Worm (Caenorhabditis elegans): ENCODE data around the gene poml-1.
A peak's percentile ranks its signal among the peaks of the same experiment; 100 is the strongest.

The poml-1 gene

ce11 chrX:13759676-13760447 is 37.1 kb upstream of the poml-1 start, which contains the start of gene cest-13:
Gene cest-13, plus strand, starts transcription at chrX:13760237.
- TF ChIP-seq npax-4 (tag; optimal IDR thresholded peaks at IDR 0.05) (no peak), lin-11 (tag; optimal IDR thresholded peaks at IDR 0.05) (no peak), unc-55 (GFP tag; optimal IDR thresholded peaks at IDR 0.05) (no peak), odd-2 (tag; optimal IDR thresholded peaks at IDR 0.05) (no peak)

- no peak for TF ChIP-seq K09A11.1 (tag; optimal IDR thresholded peaks at IDR 0.05; ENCODE audit: insufficient read depth)
- no peak for TF ChIP-seq tbx-2 (tag; optimal IDR thresholded peaks at IDR 0.05)
- no peak for TF ChIP-seq hlh-30 (tag; optimal IDR thresholded peaks at IDR 0.05; ENCODE audit: insufficient read depth)
- no peak for TF ChIP-seq fkh-6 (tag; optimal IDR thresholded peaks at IDR 0.05)
- TF ChIP-seq lim-6 (tag; optimal IDR thresholded peaks at IDR 0.05): no peak
- TF ChIP-seq ama-1 (optimal IDR thresholded peaks at IDR 0.05): no peak
- no peak for TF ChIP-seq ttx-3 (tag; optimal IDR thresholded peaks at IDR 0.05)
- no peak for TF ChIP-seq unc-86 (tag; optimal IDR thresholded peaks at IDR 0.05)
- TF ChIP-seq hlh-15 (tag; optimal IDR thresholded peaks at IDR 0.05): no peak
- TF ChIP-seq sdc-2 (tag; optimal IDR thresholded peaks at IDR 0.05): no peak
- TF ChIP-seq ceh-6 (GFP tag; optimal IDR thresholded peaks at IDR 0.05): no peak
- TF ChIP-seq unc-3 (GFP tag; conservative IDR thresholded peaks at IDR 0.05): no peak
- TF ChIP-seq unc-3 (tag; optimal IDR thresholded peaks at IDR 0.05): no peak
- TF ChIP-seq ceh-22 (tag; optimal IDR thresholded peaks at IDR 0.05): no peak
- TF ChIP-seq zip-5 (tag; optimal IDR thresholded peaks at IDR 0.05): no peak
- TF ChIP-seq K02D7.2 (tag; optimal IDR thresholded peaks at IDR 0.05): no peak
- TF ChIP-seq syd-9 (tag; optimal IDR thresholded peaks at IDR 0.05): no peak
- no peak for TF ChIP-seq hlh-8 (tag; optimal IDR thresholded peaks at IDR 0.05)
These were observed 32.7 kb upstream of the poml-1 start, which contains the start of gene aakb-1 for ce11 chrX:13755469-13755868. Gene aakb-1, plus strand, starts transcription at chrX:13755769.

- TF ChIP-seq ceh-18 (tag; optimal IDR thresholded peaks at IDR 0.05) (peak; percentile 46), syd-9 (tag; optimal IDR thresholded peaks at IDR 0.05) (peak; percentile 3), npax-4 (tag; optimal IDR thresholded peaks at IDR 0.05) (no peak), ztf-16 (tag; optimal IDR thresholded peaks at IDR 0.05) (no peak), unc-42 (tag; optimal IDR thresholded peaks at IDR 0.05) (peak; percentile 42), ahr-1 (tag; optimal IDR thresholded peaks at IDR 0.05) (no peak), pha-4 (tag; optimal IDR thresholded peaks at IDR 0.05) (no peak), hlh-30 (tag; optimal IDR thresholded peaks at IDR 0.05; ENCODE audit: insufficient read depth) (peak; percentile 17), F13H6.1 (tag; optimal IDR thresholded peaks at IDR 0.05) (no peak)
These were observed 31.8 kb upstream of the poml-1 start for ce11 chrX:13754498-13754897.

- no peak for TF ChIP-seq rnt-1 (tag; optimal IDR thresholded peaks at IDR 0.05)
- peak; percentile 2 for TF ChIP-seq nfya-1 (tag; optimal IDR thresholded peaks at IDR 0.05)
These were observed 30.3 kb upstream of the poml-1 start for ce11 chrX:13752822-13753581.

- TF ChIP-seq elt-4 (tag; optimal IDR thresholded peaks at IDR 0.05) (no peak), ama-1 (optimal IDR thresholded peaks at IDR 0.05) (no peak), npax-4 (tag; optimal IDR thresholded peaks at IDR 0.05) (no peak), nhr-232 (tag; optimal IDR thresholded peaks at IDR 0.05) (no peak), ceh-48 (tag; optimal IDR thresholded peaks at IDR 0.05) (no peak), ceh-45 (GFP tag; IDR thresholded peaks at IDR 0.05) (no peak), syd-9 (tag; optimal IDR thresholded peaks at IDR 0.05) (no peak), nfya-1 (tag; optimal IDR thresholded peaks at IDR 0.05) (no peak)
These were observed 25.3 kb upstream of the poml-1 start for ce11 chrX:13747997-13748396.

Data from whole organism, late embryonic.